Worm (Caenorhabditis elegans) whole organism, young adult: ENCODE results near the gene irld-18.

Source experiments
- B0336.3 ChIP-seq: fragments of 200-800 bp; sonication (Bioruptor generic); IDR thresholded peaks from 2 replicates; pipeline ENCODE4 v1.3.6; 2022; ENCODE audit warnings: missing genetic modification characterization, missing compliant biosample characterization
- C06A6.2 ChIP-seq: fragments of 200-800 bp; sonication (Bioruptor generic); conservative IDR thresholded peaks from 2 replicates; pipeline ENCODE4 v1.3.6; 2022; ENCODE audit warnings: missing genetic modification characterization, missing compliant biosample characterization
- C17E4.6 ChIP-seq: fragments of 200-800 bp; sonication (Bioruptor generic); IDR thresholded peaks from 2 replicates; pipeline ENCODE4 v1.3.6; 2022; ENCODE audit warnings: missing genetic modification reagents, missing genetic modification characterization, missing compliant biosample characterization
- F22D6.2 ChIP-seq: sonication (generic microtip); optimal IDR thresholded peaks from 2 replicates; lab custom pipeline; 2016; ENCODE audit warnings: mild to moderate bottlenecking, missing genetic modification characterization, missing compliant biosample characterization
- F37B4.10 ChIP-seq: fragments of 200-800 bp; sonication (Bioruptor generic); IDR thresholded peaks from 2 replicates; pipeline ENCODE4 v1.3.6; 2022; ENCODE audit warnings: missing genetic modification characterization, missing compliant biosample characterization
- F39B2.1 ChIP-seq: fragments of 200-800 bp; sonication (Bioruptor generic); IDR thresholded peaks from 2 replicates; pipeline ENCODE4 v1.3.6; 2022; ENCODE audit warnings: missing genetic modification reagents, missing genetic modification characterization, missing compliant biosample characterization
- F49E8.2 ChIP-seq: sonication (generic microtip); optimal IDR thresholded peaks from 3 replicates; lab custom pipeline; 2017; ENCODE audit warnings: missing genetic modification characterization, mild to moderate bottlenecking, missing compliant biosample characterization, antibody characterized with exemption, moderate library complexity; ENCODE audit not compliant: insufficient read depth
- F57A8.1 ChIP-seq: fragments of 200-800 bp; sonication (Bioruptor generic); optimal IDR thresholded peaks from 2 replicates; lab custom pipeline; 2018; ENCODE audit warnings: mild to moderate bottlenecking, missing genetic modification characterization, moderate library complexity, missing compliant biosample characterization
- T26A5.8 ChIP-seq: sonication (generic microtip); optimal IDR thresholded peaks from 2 replicates; lab custom pipeline; 2016; ENCODE audit warnings: missing genetic modification characterization, missing compliant biosample characterization
- Y56A3A.18 ChIP-seq: fragments of 200-800 bp; sonication (Bioruptor generic); IDR thresholded peaks from 2 replicates; pipeline ENCODE4 v1.3.6; 2022; ENCODE audit warnings: missing genetic modification reagents, missing genetic modification characterization, missing compliant biosample characterization
- Y79H2A.3 ChIP-seq: fragments of 200-800 bp; sonication (Bioruptor generic); conservative IDR thresholded peaks from 2 replicates; pipeline ENCODE4 v1.3.6; 2022; ENCODE audit warnings: missing genetic modification reagents, missing genetic modification characterization, missing compliant biosample characterization
- attf-3 ChIP-seq: fragments of 200-800 bp; sonication (Bioruptor generic); conservative IDR thresholded peaks from 2 replicates; pipeline ENCODE4 v1.3.6; 2022; ENCODE audit warnings: missing genetic modification reagents, missing genetic modification characterization, missing compliant biosample characterization
- attf-6 ChIP-seq: fragments of 200-800 bp; sonication (Bioruptor generic); IDR thresholded peaks from 2 replicates; pipeline ENCODE4 v1.3.6; 2022; ENCODE audit warnings: missing genetic modification reagents, missing genetic modification characterization, missing compliant biosample characterization
- ceh-79 ChIP-seq: sonication (generic microtip); optimal IDR thresholded peaks from 2 replicates; lab custom pipeline; 2017; ENCODE audit warnings: mild to moderate bottlenecking, missing genetic modification characterization, missing compliant biosample characterization
- dpl-1 ChIP-seq: fragments of 150-350 bp; optimal IDR thresholded peaks from 2 replicates; lab custom pipeline; 2014; ENCODE audit warnings: missing biosample characterization, missing genetic modification reagents, missing genetic modification characterization
- efl-1 ChIP-seq: fragments of 150-350 bp; optimal IDR thresholded peaks from 2 replicates; lab custom pipeline; 2014; ENCODE audit warnings: missing biosample characterization, missing genetic modification reagents, missing genetic modification characterization
- egrh-3 ChIP-seq: fragments of 200-800 bp; sonication (Bioruptor generic); IDR thresholded peaks from 2 replicates; pipeline ENCODE4 v1.3.6; 2022; ENCODE audit warnings: missing genetic modification reagents, missing genetic modification characterization, missing compliant biosample characterization
- ekl-4 ChIP-seq: fragments of 200-800 bp; sonication (Bioruptor generic); IDR thresholded peaks from 2 replicates; pipeline ENCODE4 v1.3.6; 2022; ENCODE audit warnings: missing genetic modification reagents, missing genetic modification characterization, missing compliant biosample characterization
- ets-4 ChIP-seq: fragments of 200-800 bp; sonication (Bioruptor generic); optimal IDR thresholded peaks from 2 replicates; lab custom pipeline; 2018; ENCODE audit warnings: mild to moderate bottlenecking, missing genetic modification characterization, missing compliant biosample characterization
- gei-17 ChIP-seq: fragments of 200-800 bp; sonication (Bioruptor generic); optimal IDR thresholded peaks from 2 replicates; lab custom pipeline; 2018; ENCODE audit warnings: mild to moderate bottlenecking, missing genetic modification characterization, missing compliant biosample characterization
- hlh-26 ChIP-seq: fragments of 200-800 bp; sonication (Bioruptor generic); conservative IDR thresholded peaks from 2 replicates; pipeline ENCODE4 v1.3.6; 2022; ENCODE audit warnings: missing genetic modification reagents, missing genetic modification characterization, missing compliant biosample characterization
- hmg-1.2 ChIP-seq: fragments of 200-800 bp; sonication (Bioruptor generic); IDR thresholded peaks from 2 replicates; pipeline ENCODE4 v1.3.6; 2022; ENCODE audit warnings: missing genetic modification reagents, missing genetic modification characterization, missing compliant biosample characterization
- lag-1 ChIP-seq: fragments of 200-800 bp; sonication (Bioruptor generic); IDR thresholded peaks from 2 replicates; pipeline ENCODE4 v1.3.6; 2022; ENCODE audit warnings: missing genetic modification reagents, missing genetic modification characterization, missing compliant biosample characterization
- let-607 ChIP-seq, 2 experiments: fragments of 200-800 bp in 1 of 2; sonication (Bioruptor generic) in 1 of 2; sonication (generic microtip) in 1 of 2; optimal IDR thresholded peaks; 2 replicates each; lab custom pipeline; 2016 to 2018; ENCODE audit warnings: mild to moderate bottlenecking in 2 of 2, missing compliant biosample characterization in 2 of 2, missing genetic modification characterization in 2 of 2, moderate library complexity in 2 of 2, missing genotype in 1 of 2
- lir-1 ChIP-seq: fragments of 200-800 bp; sonication (Bioruptor generic); conservative IDR thresholded peaks from 2 replicates; pipeline ENCODE4 v1.3.6; 2022; ENCODE audit warnings: missing genetic modification reagents, missing genetic modification characterization, missing compliant biosample characterization
- madf-6 ChIP-seq: fragments of 200-800 bp; sonication (Bioruptor generic); IDR thresholded peaks from 2 replicates; pipeline ENCODE4 v1.3.6; 2022; ENCODE audit warnings: missing genetic modification reagents, missing genetic modification characterization, missing compliant biosample characterization
- mes-4 ChIP-seq: sonication (generic microtip); optimal IDR thresholded peaks from 2 replicates; lab custom pipeline; 2016; ENCODE audit warnings: missing genotype, missing genetic modification characterization, missing compliant biosample characterization
- mxl-1 ChIP-seq: sonication (generic microtip); optimal IDR thresholded peaks from 2 replicates; lab custom pipeline; 2016; ENCODE audit warnings: missing genetic modification characterization, missing compliant biosample characterization
- nfya-2 ChIP-seq: fragments of 200-800 bp; sonication (Bioruptor generic); IDR thresholded peaks from 2 replicates; pipeline ENCODE4 v1.3.6; 2022; ENCODE audit warnings: missing genetic modification reagents, missing genetic modification characterization, missing compliant biosample characterization
- nhr-80 ChIP-seq: sonication (generic microtip); optimal IDR thresholded peaks from 2 replicates; lab custom pipeline; 2016; ENCODE audit warnings: missing genetic modification characterization, missing compliant biosample characterization
- nhr-90 ChIP-seq: sonication (generic microtip); optimal IDR thresholded peaks from 2 replicates; lab custom pipeline; 2016; ENCODE audit warnings: missing genotype, mild to moderate bottlenecking, missing genetic modification characterization, missing compliant biosample characterization
- pbrm-1 ChIP-seq: fragments of 200-800 bp; sonication (Bioruptor generic); IDR thresholded peaks from 2 replicates; pipeline ENCODE4 v1.3.6; 2022; ENCODE audit warnings: missing genetic modification reagents, missing genetic modification characterization, missing compliant biosample characterization
- sea-2 ChIP-seq: fragments of 200-800 bp; sonication (Bioruptor generic); IDR thresholded peaks from 2 replicates; pipeline ENCODE4 v1.3.6; 2022; ENCODE audit warnings: missing genetic modification characterization, missing compliant biosample characterization
- snpc-4 ChIP-seq, 5 experiments: fragments of 150-350 bp in 1 of 5; sonication (generic microtip) in 4 of 5; optimal IDR thresholded peaks; 2 replicates each; lab custom pipeline; 2014 to 2018; ENCODE audit warnings: missing genetic modification characterization in 5 of 5, missing biosample characterization in 3 of 5, antibody characterized with exemption in 2 of 5, mild to moderate bottlenecking in 2 of 5, missing compliant biosample characterization in 2 of 5, missing genotype in 2 of 5, moderate library complexity in 2 of 5, missing genetic modification reagents in 1 of 5
- tbp1 ChIP-seq: fragments of 200-800 bp; sonication (Bioruptor generic); optimal IDR thresholded peaks from 2 replicates; lab custom pipeline; 2018; ENCODE audit warnings: mild to moderate bottlenecking, missing genetic modification characterization, missing compliant biosample characterization
- ztf-22 ChIP-seq: fragments of 200-800 bp; sonication (Bioruptor generic); optimal IDR thresholded peaks from 2 replicates; lab custom pipeline; 2018; ENCODE audit warnings: mild to moderate bottlenecking, missing genetic modification characterization, moderate library complexity, missing compliant biosample characterization
- ztf-28 ChIP-seq: fragments of 200-800 bp; sonication (Bioruptor generic); IDR thresholded peaks from 2 replicates; pipeline ENCODE4 v1.3.6; 2022; ENCODE audit warnings: missing genetic modification reagents, missing genetic modification characterization, missing compliant biosample characterization

Gene irld-18

ce11 chrIV:14571626-14572025, 9.2 kb downstream of the irld-18 start:
- no peak for TF ChIP-seq mxl-1 (tag; lab: Kevin White, UChicago)
- no peak for TF ChIP-seq sea-2 (GFP tag; lab: Robert Waterston, UW)
- TF ChIP-seq T26A5.8 (tag; lab: Kevin White, UChicago): no peak
- TF ChIP-seq gei-17 (GFP tag; lab: Kevin White, UChicago): no peak
- 0 out of 2 replicates have a peak, but pooled peaks have one; percentile 81 for TF ChIP-seq F37B4.10 (GFP tag; lab: Robert Waterston, UW)
- TF ChIP-seq, all 124 proteins: peak for 1

ce11 chrIV:14565062-14565461, 15.8 kb downstream of the irld-18 start, which contains the start of gene Y57G11B.2:
Gene Y57G11B.2, plus strand, starts transcription at chrIV:14565362.
- TF ChIP-seq dpl-1 (no peak), egrh-3 (no peak), ets-4 (GFP tag; lab: Kevin White, UChicago) (no peak), hlh-26 (no peak), nhr-80 (tag; lab: Kevin White, UChicago) (no peak), lir-1 (no peak), lag-1 (GFP tag; lab: Robert Waterston, UW) (no peak), let-607 (tag; optimal IDR thresholded peaks at IDR 0.05; lab: Kevin White, UChicago) (no peak), mes-4 (tag; lab: Kevin White, UChicago) (no peak), Y79H2A.3 (GFP tag; lab: Robert Waterston, UW) (no peak), madf-6 (GFP tag; lab: Robert Waterston, UW) (no peak), ztf-22 (GFP tag; lab: Kevin White, UChicago) (no peak), F49E8.2 (no peak), B0336.3 (no peak), F57A8.1 (GFP tag; lab: Kevin White, UChicago) (no peak), Y56A3A.18 (GFP tag; lab: Robert Waterston, UW) (no peak), efl-1 (GFP tag; lab: Kevin White, UChicago) (no peak), pbrm-1 (GFP tag; lab: Robert Waterston, UW) (no peak), ceh-79 (tag; lab: Kevin White, UChicago) (no peak)

ce11 chrIV:14562649-14563268, 18.1 kb downstream of the irld-18 start:
- TF ChIP-seq hmg-1.2: no peak
- no peak for TF ChIP-seq ekl-4 (GFP tag; lab: Robert Waterston, UW)
- TF ChIP-seq nhr-80 (tag; lab: Kevin White, UChicago): peak; percentile 44
- no peak for TF ChIP-seq tbp1 (GFP tag; lab: Kevin White, UChicago)
- TF ChIP-seq attf-3 (GFP tag; lab: Robert Waterston, UW): no peak
- TF ChIP-seq nfya-2 (GFP tag; lab: Robert Waterston, UW): no peak
- TF ChIP-seq C06A6.2 (GFP tag; lab: Robert Waterston, UW): no peak
- TF ChIP-seq ztf-28 (GFP tag; lab: Robert Waterston, UW): no peak
- TF ChIP-seq attf-6 (GFP tag; lab: Robert Waterston, UW): peak; percentile 27; the same call in 1 of the 2 replicates
- TF ChIP-seq F39B2.1 (GFP tag; lab: Robert Waterston, UW): no peak
- no peak for TF ChIP-seq F22D6.2 (tag; lab: Kevin White, UChicago)
- TF ChIP-seq snpc-4 (GFP tag; optimal IDR thresholded peaks at IDR 0.05; lab: Kevin White, UChicago): peak; percentile 34
- TF ChIP-seq snpc-4 (tag; optimal IDR thresholded peaks at IDR 0.05; lab: Kevin White, UChicago): peak; percentile 8 to 87 (median 44)
- TF ChIP-seq C17E4.6 (GFP tag; lab: Robert Waterston, UW): no peak
- no peak for TF ChIP-seq nhr-90 (tag; lab: Kevin White, UChicago)
